Fruit fly (Drosophila melanogaster) whole organism, adult: ENCODE data around the gene CG15253.
"Not testable (repeated sequence)": the region's sequence is repeated elsewhere in the genome, so short reads cannot be mapped to it uniquely, and the experiment has no call there.

Source experiments
- ovo ChIP-seq: fragments of 200-800 bp; sonication (Bioruptor generic); optimal IDR thresholded peaks from 2 replicates; lab custom pipeline; 2016; ENCODE audit warnings: missing biosample characterization, missing genetic modification characterization
- tj ChIP-seq: fragments of 200-800 bp; sonication (Bioruptor generic); optimal IDR thresholded peaks from 3 replicates; lab custom pipeline; 2017; ENCODE audit warnings: missing biosample characterization, mild to moderate bottlenecking, missing genetic modification characterization, moderate library complexity

DNA sequence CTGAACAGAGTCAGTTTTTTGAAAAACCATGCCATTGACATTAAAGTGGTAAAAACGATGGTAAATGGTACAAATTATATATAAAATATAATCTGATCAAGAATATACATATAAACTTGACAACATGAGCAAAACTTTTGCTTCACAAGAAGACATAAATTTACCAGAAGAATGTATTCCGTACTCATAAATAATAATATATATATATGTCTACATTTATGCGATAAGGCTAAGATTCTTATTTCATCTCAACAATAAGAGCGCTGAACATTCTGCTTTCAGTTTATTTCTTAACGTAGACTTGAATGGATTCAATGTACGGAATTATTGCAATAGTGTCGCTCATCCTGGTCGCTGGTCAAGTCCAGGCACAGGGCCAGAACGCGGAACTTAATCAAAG, 44.6 kb upstream of the CG15253 start, which contains the start of gene CG18477:
- TF ChIP-seq ovo; tj (GFP tag; lab: Kevin White, UChicago): not testable (repeated sequence)
